Fruit fly (Drosophila melanogaster) S2 (cell line): ENCODE measurements around the gene CG46448.

Source experiments
- CG8478 ChIP-seq: fragments of >200 bp; optimal IDR thresholded peaks from 2 replicates; lab custom pipeline; 2018
- CTCF ChIP-seq, 2 experiments: fragments of >200 bp; optimal IDR thresholded peaks; 2 replicates each; lab custom pipeline; 2018

DNA sequence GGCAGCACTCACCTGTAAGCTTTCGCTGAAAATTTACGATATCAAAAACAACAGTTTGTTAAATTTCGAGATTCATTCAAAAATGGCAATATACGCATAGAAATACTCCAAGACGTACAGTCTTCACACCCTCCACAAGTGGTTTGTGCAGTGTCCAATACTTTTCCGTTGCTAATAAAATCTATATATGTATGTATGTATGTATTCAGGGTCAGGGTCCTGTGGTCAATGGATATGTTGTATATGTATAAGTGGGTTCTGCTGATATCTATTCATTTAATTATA lies 15.1 kb upstream of the CG46448 start:
- TF ChIP-seq CTCF (optimal IDR thresholded peaks at IDR 0.05; lab: Kevin White, UChicago) (no peak), CG8478 (lab: Kevin White, UChicago) (no peak)
